Fruit fly (Drosophila melanogaster) whole organism, embryonic: ENCODE data around the gene CG31560.

Experiments used
- ATbp ChIP-seq: fragments of 200-800 bp; sonication (Bioruptor generic); optimal IDR thresholded peaks from 2 replicates; lab custom pipeline; 2017; ENCODE audit warnings: missing biosample characterization, mild to moderate bottlenecking, missing genetic modification characterization, missing genetic modification reagents
- Abd-B ChIP-seq: fragments of 200-800 bp; sonication (Bioruptor generic); optimal IDR thresholded peaks from 2 replicates; lab custom pipeline; 2018; ENCODE audit warnings: missing biosample characterization, mild to moderate bottlenecking, missing genetic modification characterization, moderate library complexity
- Atf-2 ChIP-seq: fragments of 200-800 bp; sonication (Bioruptor generic); optimal IDR thresholded peaks from 2 replicates; lab custom pipeline; 2016; ENCODE audit warnings: missing biosample characterization, missing genetic modification characterization
- Bdp1 ChIP-seq: fragments of 200-800 bp; sonication (Bioruptor generic); optimal IDR thresholded peaks from 3 replicates; lab custom pipeline; 2016; ENCODE audit warnings: missing biosample characterization, missing genetic modification characterization
- CG11723 ChIP-seq: fragments of 200-800 bp; sonication (Bioruptor generic); optimal IDR thresholded peaks from 2 replicates; lab custom pipeline; 2017; ENCODE audit warnings: missing biosample characterization, mild to moderate bottlenecking, missing genetic modification characterization
- CG12071 ChIP-seq: fragments of 200-800 bp; sonication (Bioruptor generic); optimal IDR thresholded peaks from 3 replicates; lab custom pipeline; 2018; ENCODE audit warnings: missing biosample characterization, mild to moderate bottlenecking, missing genetic modification characterization
- CG14014 ChIP-seq: fragments of 200-800 bp; sonication (Bioruptor generic); IDR thresholded peaks from 2 replicates; pipeline ENCODE4 v1.3.6; 2022; ENCODE audit warnings: missing biosample characterization, missing genetic modification characterization
- CG14667 ChIP-seq: fragments of 200-800 bp; sonication (Bioruptor generic); IDR thresholded peaks from 2 replicates; pipeline ENCODE4 v1.3.6; 2022; ENCODE audit warnings: missing biosample characterization, missing genetic modification characterization
- CG17359 ChIP-seq: fragments of 200-800 bp; sonication (Bioruptor generic); optimal IDR thresholded peaks from 3 replicates; lab custom pipeline; 2018; ENCODE audit warnings: missing biosample characterization, mild to moderate bottlenecking, missing genetic modification characterization, moderate library complexity
- CG18262 ChIP-seq: fragments of 200-800 bp; optimal IDR thresholded peaks from 3 replicates; lab custom pipeline; 2019; ENCODE audit warnings: missing biosample characterization, mild to moderate bottlenecking, missing genetic modification characterization, moderate library complexity
- CG18599 ChIP-seq: fragments of 200-800 bp; sonication (Bioruptor generic); optimal IDR thresholded peaks from 3 replicates; lab custom pipeline; 2017; ENCODE audit warnings: missing biosample characterization, missing genetic modification characterization, mild to moderate bottlenecking, moderate library complexity, missing genetic modification reagents
- CG2199 ChIP-seq: fragments of 200-800 bp; sonication (Bioruptor generic); IDR thresholded peaks from 3 replicates; pipeline ENCODE4 v1.3.6; 2022; ENCODE audit warnings: missing biosample characterization, missing genetic modification characterization
- CG31224 ChIP-seq: fragments of 200-800 bp; sonication (Bioruptor generic); IDR thresholded peaks from 2 replicates; pipeline ENCODE4 v1.3.6; 2022; ENCODE audit warnings: missing biosample characterization, missing genetic modification characterization
- CG32532 ChIP-seq: fragments of 200-800 bp; sonication (Bioruptor generic); IDR thresholded peaks from 2 replicates; pipeline ENCODE4 v1.3.6; 2022; ENCODE audit warnings: missing biosample characterization, missing genetic modification characterization
- CG33213 ChIP-seq: fragments of 200-800 bp; sonication (Bioruptor generic); optimal IDR thresholded peaks from 3 replicates; lab custom pipeline; 2016; ENCODE audit warnings: missing biosample characterization, missing genetic modification characterization
- Drgx ChIP-seq: fragments of 200-800 bp; sonication (Bioruptor generic); IDR thresholded peaks from 2 replicates; pipeline ENCODE4 v1.3.6; 2022; ENCODE audit warnings: missing biosample characterization, missing genetic modification characterization
- Eip74EF ChIP-seq, 2 experiments: fragments of 200-800 bp in 1 of 2; fragments of >200 bp in 1 of 2; sonication (Bioruptor generic) in 1 of 2; optimal IDR thresholded peaks; 2 replicates each; lab custom pipeline; 2017 to 2019; ENCODE audit warnings: missing biosample characterization in 2 of 2, missing genetic modification characterization in 2 of 2, mild to moderate bottlenecking in 1 of 2, moderate library complexity in 1 of 2
- Ets65A ChIP-seq: fragments of 200-800 bp; sonication (Bioruptor generic); peaks from one replicate; lab custom pipeline; 2016; ENCODE audit warnings: missing biosample characterization, missing genetic modification characterization
- HLH54F ChIP-seq: fragments of 200-800 bp; sonication (Bioruptor generic); optimal IDR thresholded peaks from 3 replicates; lab custom pipeline; 2016; ENCODE audit warnings: missing biosample characterization, missing genetic modification characterization
- Hr51 ChIP-seq, 2 experiments: fragments of 200-800 bp; sonication (Bioruptor generic); optimal IDR thresholded peaks; 2 replicates in 1 of 2; 3 replicates in 1 of 2; lab custom pipeline; 2016 to 2018; ENCODE audit warnings: missing biosample characterization in 2 of 2, missing genetic modification characterization in 2 of 2, mild to moderate bottlenecking in 1 of 2, moderate library complexity in 1 of 2
- MBD-R2 ChIP-seq: fragments of 200-800 bp; sonication (Bioruptor generic); IDR thresholded peaks from 2 replicates; pipeline ENCODE4 v1.3.6; 2022; ENCODE audit warnings: missing biosample characterization, missing genetic modification characterization
- Meics ChIP-seq: fragments of 200-800 bp; sonication (Bioruptor generic); optimal IDR thresholded peaks from 2 replicates; lab custom pipeline; 2017; ENCODE audit warnings: missing biosample characterization, mild to moderate bottlenecking, missing genetic modification characterization
- Scr ChIP-seq: fragments of 200-800 bp; sonication (Bioruptor generic); IDR thresholded peaks from 2 replicates; pipeline ENCODE4 v1.3.6; 2022; ENCODE audit warnings: missing biosample characterization, missing genetic modification characterization; ENCODE audit not compliant: partially characterized antibody
- Sin3A ChIP-seq: fragments of >200 bp; optimal IDR thresholded peaks from 2 replicates; lab custom pipeline; 2018
- Sox102F ChIP-seq: fragments of 200-800 bp; sonication (Bioruptor generic); optimal IDR thresholded peaks from 2 replicates; lab custom pipeline; 2018; ENCODE audit warnings: missing biosample characterization, mild to moderate bottlenecking, missing genetic modification characterization, moderate library complexity
- btn ChIP-seq: fragments of 200-800 bp; sonication (Bioruptor generic); optimal IDR thresholded peaks from 2 replicates; lab custom pipeline; 2016; ENCODE audit warnings: missing biosample characterization, missing genetic modification characterization
- croc ChIP-seq: fragments of 200-800 bp; sonication (Bioruptor generic); conservative IDR thresholded peaks from 3 replicates; pipeline ENCODE4 v1.3.6; 2022; ENCODE audit warnings: missing biosample characterization, missing genetic modification characterization
- crol ChIP-seq: fragments of 200-800 bp; sonication (Bioruptor generic); IDR thresholded peaks from 2 replicates; pipeline ENCODE4 v1.3.6; 2022; ENCODE audit warnings: missing biosample characterization, missing genetic modification characterization
- cwo ChIP-seq: fragments of 200-800 bp; sonication (Bioruptor generic); optimal IDR thresholded peaks from 3 replicates; lab custom pipeline; 2017; ENCODE audit warnings: missing biosample characterization, missing genetic modification characterization, mild to moderate bottlenecking, moderate library complexity, missing genetic modification reagents
- emc ChIP-seq: fragments of 200-800 bp; sonication (Bioruptor generic); optimal IDR thresholded peaks from 2 replicates; lab custom pipeline; 2016; ENCODE audit warnings: missing biosample characterization, missing genetic modification characterization
- gcm2 ChIP-seq: fragments of 200-800 bp; sonication (Bioruptor generic); optimal IDR thresholded peaks from 2 replicates; lab custom pipeline; 2016; ENCODE audit warnings: missing biosample characterization, missing genetic modification characterization
- gem ChIP-seq: fragments of 200-800 bp; sonication (Bioruptor generic); optimal IDR thresholded peaks from 2 replicates; lab custom pipeline; 2019; ENCODE audit warnings: missing biosample characterization, mild to moderate bottlenecking, missing genetic modification characterization, moderate library complexity
- grn ChIP-seq: fragments of 200-800 bp; sonication (Bioruptor generic); optimal IDR thresholded peaks from 3 replicates; lab custom pipeline; 2017; ENCODE audit warnings: missing biosample characterization, missing genetic modification characterization
- kay ChIP-seq: fragments of 200-800 bp; sonication (Bioruptor generic); optimal IDR thresholded peaks from 2 replicates; lab custom pipeline; 2016; ENCODE audit warnings: missing biosample characterization, missing genetic modification characterization
- phol ChIP-seq: fragments of 200-800 bp; sonication (Bioruptor generic); optimal IDR thresholded peaks from 3 replicates; lab custom pipeline; 2018; ENCODE audit warnings: missing biosample characterization, mild to moderate bottlenecking, missing genetic modification characterization, moderate library complexity
- sob ChIP-seq: fragments of 200-800 bp; sonication (Bioruptor generic); IDR thresholded peaks from 2 replicates; pipeline ENCODE4 v1.3.6; 2022; ENCODE audit warnings: missing biosample characterization, missing genetic modification characterization
- sr ChIP-seq: fragments of 200-800 bp; sonication (Bioruptor generic); IDR thresholded peaks from 3 replicates; pipeline ENCODE4 v1.3.6; 2022; ENCODE audit warnings: missing biosample characterization, missing genetic modification characterization
- sug ChIP-seq: fragments of 200-800 bp; optimal IDR thresholded peaks from 2 replicates; lab custom pipeline; 2019; ENCODE audit warnings: missing biosample characterization, mild to moderate bottlenecking, missing genetic modification characterization, moderate library complexity
- z ChIP-seq: fragments of 200-800 bp; sonication (Bioruptor generic); IDR thresholded peaks from 3 replicates; pipeline ENCODE4 v1.3.6; 2022; ENCODE audit warnings: missing biosample characterization, missing genetic modification characterization

CG31560 gene

DNA sequence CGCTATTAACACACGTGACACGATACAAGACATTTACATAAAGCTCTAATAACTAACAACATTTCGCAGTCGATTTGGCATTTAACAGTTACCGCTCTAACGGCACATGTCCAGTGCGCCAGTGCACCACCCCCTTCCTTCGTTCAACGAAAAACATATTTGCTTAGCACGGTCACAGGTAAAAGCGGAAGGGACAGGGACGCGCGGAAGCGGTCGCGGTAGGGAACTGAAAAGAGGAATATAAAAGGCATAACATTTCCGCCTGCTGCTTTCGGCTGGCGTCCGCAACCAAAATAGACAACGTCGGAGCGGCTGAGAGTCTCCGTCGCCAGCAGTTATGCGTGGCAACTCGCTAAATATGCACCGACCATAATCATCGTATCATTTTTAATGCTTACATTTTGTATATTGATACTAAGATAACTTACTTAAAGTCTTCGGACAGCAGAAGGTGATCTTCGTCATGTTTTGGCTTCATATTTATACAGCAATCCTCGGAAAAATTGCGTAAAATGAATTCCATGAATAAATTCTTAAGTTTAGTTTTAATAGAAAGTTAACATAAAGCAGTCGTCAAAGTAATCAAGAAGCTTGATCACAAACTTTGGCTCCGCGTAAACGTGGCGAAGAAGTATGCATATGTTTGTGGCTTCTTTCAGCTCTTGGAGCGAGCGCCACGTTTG lies 42.1 kb downstream of the CG31560 start (continued):
- TF ChIP-seq CG12071 (GFP tag; lab: Kevin White, UChicago) (no peak), Eip74EF (GFP tag; optimal IDR thresholded peaks at IDR 0.05; lab: Kevin White, UChicago) (peak in 1 of 2 experiments; percentile 53), kay (GFP tag; lab: Kevin White, UChicago) (no peak), CG14667 (GFP tag; lab: Robert Waterston, UW) (no peak), ATbp (peak; percentile 23), CG33213 (no peak), gcm2 (GFP tag; lab: Kevin White, UChicago) (no peak), Hr51 (GFP tag; optimal IDR thresholded peaks at IDR 0.05; lab: Kevin White, UChicago) (peak in 1 of 2 experiments; percentile 55), emc (GFP tag; lab: Kevin White, UChicago) (no peak), Drgx (GFP tag; lab: Robert Waterston, UW) (peak; percentile 55; the same call in 1 of the 2 replicates), HLH54F (no peak), CG18262 (tag; lab: Kevin White, UChicago) (peak; percentile 48), grn (GFP tag; lab: Kevin White, UChicago) (no peak), cwo (peak; percentile 49), CG2199 (GFP tag; lab: Robert Waterston, UW) (peak; percentile 15; the same call in 1 of the 3 replicates), gem (peak; percentile 51), CG14014 (peak; percentile 4; the same call in 1 of the 2 replicates), sug (tag; lab: Kevin White, UChicago) (peak; percentile 7), croc (GFP tag; lab: Robert Waterston, UW) (no peak), Sox102F (GFP tag; lab: Kevin White, UChicago) (peak; percentile 41), MBD-R2 (GFP tag; lab: Robert Waterston, UW) (no peak), CG17359 (peak; percentile 59), sob (GFP tag; lab: Robert Waterston, UW) (0 out of 2 replicates have a peak, but pooled peaks have one; percentile 14), Atf-2 (no peak), CG11723 (GFP tag; lab: Kevin White, UChicago) (no peak), CG18599 (no peak), btn (no peak), Meics (GFP tag; lab: Kevin White, UChicago) (peak; percentile 41), Bdp1 (GFP tag; lab: Kevin White, UChicago) (no peak), CG32532 (GFP tag; lab: Robert Waterston, UW) (no peak), phol (peak; percentile 45), z (GFP tag; lab: Robert Waterston, UW) (no peak), Scr (GFP tag; lab: Robert Waterston, UW) (no peak; the same call in 1 of the 2 replicates)

DNA sequence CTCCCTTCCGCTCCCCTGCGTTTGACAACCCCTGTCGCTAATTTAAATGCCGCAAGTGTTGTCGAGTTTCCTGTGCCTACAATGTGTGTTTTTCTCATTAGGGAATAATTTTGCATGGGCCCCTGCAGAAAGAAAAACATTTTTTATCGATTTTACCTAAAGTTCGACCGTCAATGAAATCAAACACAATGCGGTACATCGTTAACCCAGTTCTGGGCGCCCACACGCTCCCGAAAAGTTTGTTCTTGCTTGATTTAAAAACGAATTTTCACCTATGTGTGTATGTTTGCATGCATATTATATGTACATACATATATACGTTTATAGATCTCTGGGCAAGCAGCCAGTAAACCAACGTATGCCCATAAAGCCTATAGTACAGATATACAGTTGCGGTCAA lies 42.7 kb downstream of the CG31560 start:
- TF ChIP-seq Drgx (GFP tag; lab: Robert Waterston, UW) (no peak), sr (GFP tag; lab: Robert Waterston, UW) (peak; percentile 71; the same call in 2 of the 3 replicates), Ets65A (GFP tag; lab: Kevin White, UChicago) (peak; percentile 46), CG31224 (GFP tag; lab: Robert Waterston, UW) (peak; percentile 51; the same call in 1 of the 2 replicates), Abd-B (GFP tag; lab: Kevin White, UChicago) (no peak), Sin3A (lab: Kevin White, UChicago) (no peak), crol (GFP tag; lab: Robert Waterston, UW) (peak; percentile 55; the same call in 1 of the 2 replicates)
